Worm (Caenorhabditis elegans) whole organism, early embryonic: Measurements from ENCODE around the gene cdr-4.

Experiments used
- F13C5.2 ChIP-seq: sonication (generic microtip); optimal IDR thresholded peaks from 2 replicates; lab custom pipeline; 2017; ENCODE audit warnings: mild to moderate bottlenecking, missing genetic modification characterization, inconsistent platforms, missing compliant biosample characterization
- aly-1 ChIP-seq: sonication (generic microtip); optimal IDR thresholded peaks from 2 replicates; lab custom pipeline; 2016; ENCODE audit warnings: missing genetic modification characterization, missing compliant biosample characterization
- ama-1 ChIP-seq: fragments of 150-350 bp; optimal IDR thresholded peaks from 2 replicates; lab custom pipeline; 2014
- ets-7 ChIP-seq: sonication (generic microtip); optimal IDR thresholded peaks from 2 replicates; lab custom pipeline; 2016; ENCODE audit warnings: missing genotype, missing genetic modification characterization, missing compliant biosample characterization
- flt-1 ChIP-seq: fragments of 200-800 bp; sonication (Bioruptor generic); IDR thresholded peaks from 2 replicates; pipeline ENCODE4 v1.3.6; 2022; ENCODE audit warnings: missing genetic modification characterization, missing compliant biosample characterization
- hmg-4 ChIP-seq: fragments of 200-800 bp; sonication (Bioruptor generic); optimal IDR thresholded peaks from 2 replicates; lab custom pipeline; 2018; ENCODE audit warnings: mild to moderate bottlenecking, missing genetic modification characterization, missing compliant biosample characterization
- pes-1 ChIP-seq: fragments of 200-800 bp; sonication (Bioruptor generic); IDR thresholded peaks from 2 replicates; pipeline ENCODE4 v1.3.6; 2022; ENCODE audit warnings: missing genetic modification reagents, missing genetic modification characterization, missing compliant biosample characterization
- tbx-37 ChIP-seq: fragments of 200-800 bp; sonication (Bioruptor generic); conservative IDR thresholded peaks from 2 replicates; pipeline ENCODE4 v1.3.6; 2022; ENCODE audit warnings: missing genetic modification reagents, missing genetic modification characterization, missing compliant biosample characterization

ce11 chrV:12408525-12408924, at the start of gene cdr-4:
- no peak for TF ChIP-seq F13C5.2 (tag; lab: Kevin White, UChicago)
- TF ChIP-seq ama-1 (lab: Kevin White, UChicago) = no peak
- TF ChIP-seq aly-1 = no peak
- no peak for TF ChIP-seq hmg-4 (GFP tag; lab: Kevin White, UChicago)
- no peak for TF ChIP-seq flt-1
- no peak for TF ChIP-seq pes-1 (GFP tag; lab: Robert Waterston, UW)
- TF ChIP-seq tbx-37 (GFP tag; lab: Robert Waterston, UW) = no peak
- no peak for TF ChIP-seq ets-7 (tag; lab: Kevin White, UChicago)
